Fruit fly (Drosophila melanogaster) Kc167 (cell line): Measurements from ENCODE around the gene CG13933.

Experiments
- Myc ChIP-seq: fragments of >200 bp; optimal IDR thresholded peaks from 2 replicates; lab custom pipeline; 2017; ENCODE audit warnings: missing external identifiers
- Sin3A ChIP-seq: fragments of >200 bp; optimal IDR thresholded peaks from 2 replicates; lab custom pipeline; 2018; ENCODE audit warnings: missing external identifiers
- h ChIP-seq: fragments of >200 bp; optimal IDR thresholded peaks from 3 replicates; lab custom pipeline; 2018; ENCODE audit warnings: missing external identifiers
- psq ChIP-seq: fragments of >200 bp; optimal IDR thresholded peaks from 2 replicates; lab custom pipeline; 2017; ENCODE audit warnings: missing external identifiers

dm6 chr3L:1794164-1794942, 19.4 kb upstream of the CG13933 start:
- TF ChIP-seq h (lab: Kevin White, UChicago): no peak
- no peak for TF ChIP-seq Sin3A (lab: Kevin White, UChicago)
- no peak for TF ChIP-seq psq (lab: Kevin White, UChicago)
- no peak for TF ChIP-seq Myc (lab: Kevin White, UChicago)
